Worm (Caenorhabditis elegans) whole organism, L1 larva: ENCODE results near the gene F54H12.7.
A peak's percentile ranks its signal among the peaks of the same experiment; 100 is the strongest.

Experiments used
- C04F5.9 ChIP-seq: sonication (generic microtip); optimal IDR thresholded peaks from 2 replicates; lab custom pipeline; 2016; ENCODE audit warnings: missing genetic modification characterization, missing compliant biosample characterization
- C16A3.4 ChIP-seq: fragments of 150-350 bp; optimal IDR thresholded peaks from 2 replicates; lab custom pipeline; 2014; ENCODE audit warnings: missing biosample characterization, missing genetic modification characterization
- C34B4.2 ChIP-seq: sonication (generic microtip); optimal IDR thresholded peaks from 2 replicates; lab custom pipeline; 2017; ENCODE audit warnings: mild to moderate bottlenecking, missing genetic modification characterization, missing compliant biosample characterization
- F16B12.6 ChIP-seq: fragments of 150-350 bp; optimal IDR thresholded peaks from 2 replicates; lab custom pipeline; 2014; ENCODE audit warnings: missing biosample characterization, missing genetic modification characterization
- Y116A8C.19 ChIP-seq: sonication (generic microtip); optimal IDR thresholded peaks from 2 replicates; lab custom pipeline; 2016; ENCODE audit warnings: missing compliant biosample characterization, missing genetic modification characterization, borderline replicate concordance
- ama-1 ChIP-seq: fragments of 150-350 bp; optimal IDR thresholded peaks from 2 replicates; lab custom pipeline; 2014
- ceh-63 ChIP-seq: fragments of 200-800 bp; sonication (Bioruptor generic); optimal IDR thresholded peaks from 2 replicates; lab custom pipeline; 2018; ENCODE audit warnings: mild to moderate bottlenecking, missing genetic modification characterization, missing compliant biosample characterization
- ceh-82 ChIP-seq, 3 experiments: fragments of 150-350 bp in 1 of 3; sonication (generic microtip) in 2 of 3; optimal IDR thresholded peaks; 2 replicates each; lab custom pipeline; 2014 to 2017; ENCODE audit warnings: missing biosample characterization in 3 of 3, missing genetic modification characterization in 3 of 3
- ceh-88 ChIP-seq: fragments of 200-800 bp; sonication (Bioruptor generic); IDR thresholded peaks from 2 replicates; pipeline ENCODE4 v1.3.6; 2022; ENCODE audit warnings: missing genetic modification characterization, missing compliant biosample characterization
- ceh-90 ChIP-seq: sonication (generic microtip); optimal IDR thresholded peaks from 2 replicates; lab custom pipeline; 2016; ENCODE audit warnings: missing genetic modification characterization, missing compliant biosample characterization
- ces-1 ChIP-seq: fragments of 150-350 bp; optimal IDR thresholded peaks from 2 replicates; lab custom pipeline; 2014; ENCODE audit warnings: missing biosample characterization, missing genetic modification reagents, missing genetic modification characterization
- dsc-1 ChIP-seq: sonication (generic microtip); optimal IDR thresholded peaks from 2 replicates; lab custom pipeline; 2016; ENCODE audit warnings: mild to moderate bottlenecking, missing genetic modification characterization, missing compliant biosample characterization
- efl-1 ChIP-seq, 4 experiments: fragments of 150-350 bp; optimal IDR thresholded peaks in 3 of 4; peaks in 1 of 4; 1 replicate in 1 of 4; 2 replicates in 3 of 4; lab custom pipeline; 2014; ENCODE audit warnings: missing biosample characterization in 2 of 4, missing genetic modification characterization in 2 of 4, missing genetic modification reagents in 2 of 4
- efl-3 ChIP-seq: fragments of 200-800 bp; sonication (Bioruptor generic); optimal IDR thresholded peaks from 2 replicates; lab custom pipeline; 2018; ENCODE audit warnings: mild to moderate bottlenecking, missing genetic modification characterization, missing compliant biosample characterization
- egl-27 ChIP-seq, 2 experiments: fragments of 150-350 bp in 1 of 2; sonication (generic microtip); optimal IDR thresholded peaks; 3 replicates each; lab custom pipeline; 2017 to 2018; ENCODE audit warnings: missing biosample characterization in 2 of 2, missing genetic modification characterization in 2 of 2, missing genetic modification reagents in 2 of 2
- elt-2 ChIP-seq: sonication (generic microtip); optimal IDR thresholded peaks from 2 replicates; lab custom pipeline; 2016; ENCODE audit warnings: missing genetic modification characterization, mild to moderate bottlenecking, inconsistent platforms, missing compliant biosample characterization, missing genetic modification reagents
- ets-5 ChIP-seq: fragments of 200-800 bp; sonication (Bioruptor generic); IDR thresholded peaks from 2 replicates; pipeline ENCODE4 v1.3.6; 2022; ENCODE audit warnings: missing genetic modification characterization, missing compliant biosample characterization
- fkh-10 ChIP-seq: sonication (generic microtip); optimal IDR thresholded peaks from 2 replicates; lab custom pipeline; 2017; ENCODE audit warnings: missing biosample characterization, missing genetic modification reagents, missing genetic modification characterization
- fkh-4 ChIP-seq: sonication (generic microtip); optimal IDR thresholded peaks from 2 replicates; lab custom pipeline; 2016; ENCODE audit warnings: missing compliant biosample characterization, missing genetic modification characterization, borderline replicate concordance
- fkh-8 ChIP-seq: sonication (generic microtip); optimal IDR thresholded peaks from 2 replicates; lab custom pipeline; 2016; ENCODE audit warnings: mild to moderate bottlenecking, missing genetic modification characterization, missing compliant biosample characterization
- fos-1 ChIP-seq: fragments of 150-350 bp; optimal IDR thresholded peaks from 2 replicates; lab custom pipeline; 2014; ENCODE audit warnings: missing biosample characterization, missing genetic modification characterization
- hlh-17 ChIP-seq: fragments of 200-800 bp; sonication (Bioruptor generic); optimal IDR thresholded peaks from 2 replicates; lab custom pipeline; 2018; ENCODE audit warnings: missing genetic modification characterization, mild to moderate bottlenecking, missing compliant biosample characterization, moderate library complexity, borderline replicate concordance
- hlh-4 ChIP-seq: sonication (generic microtip); optimal IDR thresholded peaks from 2 replicates; lab custom pipeline; 2016; ENCODE audit warnings: mild to moderate bottlenecking, missing genetic modification characterization, missing compliant biosample characterization
- isw-1 ChIP-seq: fragments of 200-800 bp; sonication (Bioruptor generic); IDR thresholded peaks from 2 replicates; pipeline ENCODE4 v1.3.6; 2022; ENCODE audit warnings: missing genetic modification characterization, missing compliant biosample characterization
- lin-13 ChIP-seq: fragments of 150-350 bp; optimal IDR thresholded peaks from 2 replicates; lab custom pipeline; 2014; ENCODE audit warnings: missing biosample characterization, missing genetic modification reagents, missing genetic modification characterization
- lin-15B ChIP-seq: fragments of 150-350 bp; sonication (generic microtip); optimal IDR thresholded peaks from 3 replicates; lab custom pipeline; 2014; ENCODE audit warnings: missing biosample characterization, missing genetic modification characterization
- lin-35 ChIP-seq, 2 experiments: fragments of 150-350 bp; optimal IDR thresholded peaks; 2 replicates each; lab custom pipeline; 2014; ENCODE audit warnings: missing biosample characterization in 2 of 2, missing genetic modification characterization in 2 of 2, missing genetic modification reagents in 2 of 2
- lir-3 ChIP-seq: sonication (generic microtip); optimal IDR thresholded peaks from 2 replicates; lab custom pipeline; 2016; ENCODE audit warnings: mild to moderate bottlenecking, missing genetic modification characterization, moderate library complexity, missing compliant biosample characterization; ENCODE audit not compliant: poor library complexity
- mab-9 ChIP-seq: fragments of 200-800 bp; sonication (Bioruptor generic); IDR thresholded peaks from 2 replicates; pipeline ENCODE4 v1.3.6; 2022; ENCODE audit warnings: missing genetic modification reagents, missing genetic modification characterization, missing compliant biosample characterization
- mdl-1 ChIP-seq, 2 experiments: fragments of 150-350 bp; optimal IDR thresholded peaks; 2 replicates each; lab custom pipeline; 2014 to 2017; ENCODE audit warnings: missing biosample characterization in 2 of 2, missing genetic modification characterization in 2 of 2, inconsistent platforms in 1 of 2
- mef-2 ChIP-seq: fragments of 150-350 bp; optimal IDR thresholded peaks from 2 replicates; lab custom pipeline; 2014; ENCODE audit warnings: missing biosample characterization, missing genetic modification characterization
- nhr-11 ChIP-seq: fragments of 150-350 bp; optimal IDR thresholded peaks from 2 replicates; lab custom pipeline; 2014; ENCODE audit warnings: missing biosample characterization, missing genetic modification characterization
- nhr-12 ChIP-seq: sonication (generic microtip); optimal IDR thresholded peaks from 2 replicates; lab custom pipeline; 2017; ENCODE audit warnings: missing biosample characterization, missing genetic modification characterization
- nhr-19 ChIP-seq: fragments of 200-800 bp; sonication (Bioruptor generic); conservative IDR thresholded peaks from 2 replicates; pipeline ENCODE4 v1.3.6; 2022; ENCODE audit warnings: missing genetic modification characterization, missing compliant biosample characterization
- nhr-20 ChIP-seq: sonication (generic microtip); optimal IDR thresholded peaks from 2 replicates; lab custom pipeline; 2016; ENCODE audit warnings: mild to moderate bottlenecking, missing genetic modification characterization, missing compliant biosample characterization
- nhr-237 ChIP-seq: fragments of 150-350 bp; optimal IDR thresholded peaks from 2 replicates; lab custom pipeline; 2014; ENCODE audit warnings: missing biosample characterization, missing genetic modification characterization
- nhr-47 ChIP-seq: sonication (generic microtip); optimal IDR thresholded peaks from 2 replicates; lab custom pipeline; 2016; ENCODE audit warnings: mild to moderate bottlenecking, missing genetic modification characterization, moderate library complexity, missing compliant biosample characterization
- nhr-84 ChIP-seq: sonication (generic microtip); optimal IDR thresholded peaks from 2 replicates; lab custom pipeline; 2017; ENCODE audit warnings: missing biosample characterization, missing genetic modification characterization
- nhr-85 ChIP-seq: sonication (generic microtip); peaks from one replicate; lab custom pipeline; 2016; ENCODE audit warnings: missing genetic modification characterization, inconsistent platforms, missing compliant biosample characterization
- pag-3 ChIP-seq: sonication (generic microtip); optimal IDR thresholded peaks from 2 replicates; lab custom pipeline; 2017; ENCODE audit warnings: missing genetic modification characterization, mild to moderate bottlenecking, missing compliant biosample characterization, antibody characterized with exemption, borderline replicate concordance; ENCODE audit not compliant: insufficient read depth
- rnt-1 ChIP-seq: sonication (generic microtip); optimal IDR thresholded peaks from 2 replicates; lab custom pipeline; 2016; ENCODE audit warnings: mild to moderate bottlenecking, missing genetic modification characterization, moderate library complexity, missing compliant biosample characterization
- skn-1 ChIP-seq: fragments of 150-350 bp; optimal IDR thresholded peaks from 2 replicates; lab custom pipeline; 2014; ENCODE audit warnings: missing biosample characterization, missing genetic modification characterization
- snpc-4 ChIP-seq: fragments of 150-350 bp; optimal IDR thresholded peaks from 2 replicates; lab custom pipeline; 2014; ENCODE audit warnings: missing biosample characterization, missing genetic modification characterization
- sox-4 ChIP-seq: sonication (generic microtip); optimal IDR thresholded peaks from 2 replicates; lab custom pipeline; 2016; ENCODE audit warnings: missing genetic modification characterization, missing compliant biosample characterization
- sptf-1 ChIP-seq: fragments of 150-350 bp; optimal IDR thresholded peaks from 2 replicates; lab custom pipeline; 2014; ENCODE audit warnings: missing biosample characterization, missing genetic modification characterization
- unc-130 ChIP-seq: fragments of 150-350 bp; optimal IDR thresholded peaks from 2 replicates; lab custom pipeline; 2017; ENCODE audit warnings: missing biosample characterization, missing genetic modification characterization, inconsistent platforms
- unc-62 ChIP-seq: fragments of 150-350 bp; optimal IDR thresholded peaks from 2 replicates; lab custom pipeline; 2014; ENCODE audit warnings: missing biosample characterization, missing genetic modification reagents, missing genetic modification characterization
- unc-86 ChIP-seq: sonication (generic microtip); optimal IDR thresholded peaks from 2 replicates; lab custom pipeline; 2016; ENCODE audit warnings: missing genetic modification characterization, missing compliant biosample characterization
- unc-98 ChIP-seq: fragments of 200-800 bp; sonication (Bioruptor generic); IDR thresholded peaks from 2 replicates; pipeline ENCODE4 v1.3.6; 2022; ENCODE audit warnings: missing genetic modification characterization, missing compliant biosample characterization
- vab-15 ChIP-seq: sonication (generic microtip); optimal IDR thresholded peaks from 2 replicates; lab custom pipeline; 2017; ENCODE audit warnings: missing genotype, mild to moderate bottlenecking, missing genetic modification characterization, missing compliant biosample characterization
- zag-1 ChIP-seq: fragments of 150-350 bp; optimal IDR thresholded peaks from 2 replicates; lab custom pipeline; 2014; ENCODE audit warnings: missing biosample characterization, missing genetic modification characterization
- ztf-4 ChIP-seq: fragments of 150-350 bp; optimal IDR thresholded peaks from 2 replicates; lab custom pipeline; 2014; ENCODE audit warnings: missing biosample characterization, missing genetic modification characterization

Gene F54H12.7

ce11 chrIII:7973201-7973767 lies 4.1 kb downstream of the F54H12.7 start, which contains the start of the genes eef-1B.1 and aco-2 (continued):
- TF ChIP-seq snpc-4 (tag; lab: Kevin White, UChicago) (peak; percentile 85), sox-4 (peak; percentile 70), efl-3 (GFP tag; lab: Kevin White, UChicago) (no peak), nhr-47 (tag; lab: Kevin White, UChicago) (peak; percentile 96), sptf-1 (tag; lab: Kevin White, UChicago) (no peak), fos-1 (tag; lab: Kevin White, UChicago) (peak; percentile 81), lin-15B (tag; lab: Kevin White, UChicago) (peak; percentile 84), isw-1 (peak; percentile 89), efl-1 (optimal IDR thresholded peaks at IDR 0.05; lab: Kevin White, UChicago) (peak; percentile 91 to 93), efl-1 (GFP tag; optimal IDR thresholded peaks at IDR 0.05 in 1 of 2; lab: Kevin White, UChicago) (peak; percentile 83 to 98), C34B4.2 (tag; lab: Kevin White, UChicago) (no peak), zag-1 (tag; lab: Kevin White, UChicago) (peak; percentile 2), unc-130 (tag; lab: Kevin White, UChicago) (peak; percentile 98), fkh-10 (GFP tag; lab: Kevin White, UChicago) (peak; percentile 43), nhr-20 (tag; lab: Kevin White, UChicago) (peak; percentile 97), hlh-4 (tag; lab: Kevin White, UChicago) (no peak), rnt-1 (tag; lab: Kevin White, UChicago) (peak; percentile 95), lin-35 (GFP tag; optimal IDR thresholded peaks at IDR 0.05; lab: Kevin White, UChicago) (peak; percentile 94 to 95), fkh-4 (peak; percentile 26), mef-2 (tag; lab: Kevin White, UChicago) (peak; percentile 33), Y116A8C.19 (tag; lab: Kevin White, UChicago) (no peak), lir-3 (tag; lab: Kevin White, UChicago) (peak; percentile 63), mdl-1 (tag; optimal IDR thresholded peaks at IDR 0.05; lab: Kevin White, UChicago) (peak in 1 of 2 experiments; percentile 93), lin-13 (peak; percentile 96), ceh-82 (tag; optimal IDR thresholded peaks at IDR 0.05; lab: Kevin White, UChicago) (peak; percentile 88 to 95 (median 91)), ceh-88 (GFP tag; lab: Robert Waterston, UW) (peak; percentile 62), unc-98 (GFP tag; lab: Robert Waterston, UW) (no peak), pag-3 (tag; lab: Kevin White, UChicago) (no peak), ceh-90 (tag; lab: Kevin White, UChicago) (no peak), ztf-4 (tag; lab: Kevin White, UChicago) (peak; percentile 89), ets-5 (GFP tag; lab: Robert Waterston, UW) (no peak), vab-15 (peak; percentile 33), fkh-8 (tag; lab: Kevin White, UChicago) (peak; percentile 89), hlh-17 (GFP tag; lab: Kevin White, UChicago) (no peak), nhr-237 (tag; lab: Kevin White, UChicago) (peak; percentile 39), nhr-85 (tag; lab: Kevin White, UChicago) (peak; percentile 97), C16A3.4 (tag; lab: Kevin White, UChicago) (peak; percentile 96), egl-27 (tag; optimal IDR thresholded peaks at IDR 0.05; lab: Kevin White, UChicago) (no peak), unc-62 (no peak), skn-1 (tag; lab: Kevin White, UChicago) (peak; percentile 90), mab-9 (peak; percentile 90), nhr-11 (tag; lab: Kevin White, UChicago) (peak; percentile 43), elt-2 (peak; percentile 74), dsc-1 (tag; lab: Kevin White, UChicago) (peak; percentile 98), nhr-12 (tag; lab: Kevin White, UChicago) (no peak), nhr-84 (tag; lab: Kevin White, UChicago) (no peak), ceh-63 (no peak), unc-86 (peak; percentile 90), ama-1 (peak; percentile 53), F16B12.6 (tag; lab: Kevin White, UChicago) (peak; percentile 73), ces-1 (GFP tag; lab: Kevin White, UChicago) (no peak), C04F5.9 (peak; percentile 69), nhr-19 (GFP tag; lab: Robert Waterston, UW) (peak; percentile 96)
